Worm (Caenorhabditis elegans): ENCODE measurements around the gene Y32B12B.8.

Gene Y32B12B.8

ce11 chrV:16580424-16580823 lies 45.2 kb downstream of the Y32B12B.8 start, which contains the start of gene nhr-271:
Gene nhr-271 (minus strand): TSS chrV:16580524.
- TF ChIP-seq dpl-1 (GFP tag; optimal IDR thresholded peaks at IDR 0.05): no peak
- no peak for TF ChIP-seq Y48G9A.11 (GFP tag; IDR thresholded peaks at IDR 0.05)
- no peak for TF ChIP-seq mdl-1 (tag; optimal IDR thresholded peaks at IDR 0.05)
- no peak for TF ChIP-seq arid-1 (GFP tag; conservative IDR thresholded peaks at IDR 0.05)
- no peak for TF ChIP-seq egl-43 (GFP tag; IDR thresholded peaks at IDR 0.05)
- TF ChIP-seq ceh-44 (GFP tag; IDR thresholded peaks at IDR 0.05): no peak
- no peak for TF ChIP-seq ZK337.2 (GFP tag; IDR thresholded peaks at IDR 0.05)
- TF ChIP-seq T26A8.4 (GFP tag; IDR thresholded peaks at IDR 0.05): no peak
- no peak for TF ChIP-seq ceh-82 (tag; optimal IDR thresholded peaks at IDR 0.05)
- no peak for TF ChIP-seq hlh-11 (tag; optimal IDR thresholded peaks at IDR 0.05)
- no peak for TF ChIP-seq ceh-20 (GFP tag; IDR thresholded peaks at IDR 0.05)
- TF ChIP-seq egl-27 (tag; optimal IDR thresholded peaks at IDR 0.05): no peak
- TF ChIP-seq lir-3 (tag; optimal IDR thresholded peaks at IDR 0.05): no peak
- no peak for TF ChIP-seq jun-1 (tag; optimal IDR thresholded peaks at IDR 0.05)
- TF ChIP-seq aly-2 (tag; optimal IDR thresholded peaks at IDR 0.05): no peak
- no peak for TF ChIP-seq ceh-32 (tag; optimal IDR thresholded peaks at IDR 0.05; ENCODE audit: poor library complexity)

- TF ChIP-seq aha-1 (tag) (peak; percentile 46), hlh-11 (tag; optimal IDR thresholded peaks at IDR 0.05) (no peak)
These were observed 45.8 kb downstream of the Y32B12B.8 start for ce11 chrV:16581061-16581460.

- TF ChIP-seq snpc-4 (tag; optimal IDR thresholded peaks at IDR 0.05) (no peak), dpl-1 (GFP tag; optimal IDR thresholded peaks at IDR 0.05) (no peak), Y75B8A.6 (GFP tag; IDR thresholded peaks at IDR 0.05) (no peak), skn-1 (tag; optimal IDR thresholded peaks at IDR 0.05) (no peak), mxl-3 (GFP tag; optimal IDR thresholded peaks at IDR 0.05) (no peak), tag-97 (GFP tag; IDR thresholded peaks at IDR 0.05) (no peak), hmg-1.1 (GFP tag; IDR thresholded peaks at IDR 0.05) (no peak), T26A8.4 (GFP tag; IDR thresholded peaks at IDR 0.05) (no peak), lin-39 (tag; optimal IDR thresholded peaks at IDR 0.05) (no peak), zip-11 (GFP tag; IDR thresholded peaks at IDR 0.05) (no peak), ama-1 (optimal IDR thresholded peaks at IDR 0.05) (no peak), duxl-1 (tag; optimal IDR thresholded peaks at IDR 0.05; ENCODE audit: poor library complexity) (no peak), ZK546.5 (tag; optimal IDR thresholded peaks at IDR 0.05) (no peak)
These were observed 47.7 kb downstream of the Y32B12B.8 start, which contains the start of gene str-150 for ce11 chrV:16582973-16583372. Gene str-150 (plus strand): TSS chrV:16583273.

Measured in whole organism, L4 larva.